Fruit fly (Drosophila melanogaster) whole organism, embryonic: ENCODE measurements around the gene CG45066.

ENCODE experiments used
- Bdp1 ChIP-seq: fragments of 200-800 bp; sonication (Bioruptor generic); optimal IDR thresholded peaks from 3 replicates; lab custom pipeline; 2016; ENCODE audit warnings: missing biosample characterization, missing genetic modification characterization
- CG10543 ChIP-seq: fragments of 200-800 bp; sonication (Bioruptor generic); optimal IDR thresholded peaks from 3 replicates; lab custom pipeline; 2017; ENCODE audit warnings: missing biosample characterization, mild to moderate bottlenecking, missing genetic modification characterization, moderate library complexity
- CG11085 ChIP-seq: fragments of 200-800 bp; sonication (Bioruptor generic); IDR thresholded peaks from 2 replicates; pipeline ENCODE4 v1.3.6; 2022; ENCODE audit warnings: missing biosample characterization, missing genetic modification characterization
- CG11560 ChIP-seq: fragments of 200-800 bp; sonication (Bioruptor generic); IDR thresholded peaks from 3 replicates; pipeline ENCODE4 v1.3.6; 2022; ENCODE audit warnings: missing biosample characterization, missing genetic modification characterization
- CG12155 ChIP-seq: fragments of 200-800 bp; sonication (Bioruptor generic); optimal IDR thresholded peaks from 3 replicates; lab custom pipeline; 2016; ENCODE audit warnings: missing biosample characterization, missing genetic modification characterization
- CG12744 ChIP-seq: fragments of 200-800 bp; sonication (Bioruptor generic); optimal IDR thresholded peaks from 2 replicates; lab custom pipeline; 2016; ENCODE audit warnings: missing biosample characterization, missing genetic modification characterization
- CG13123 ChIP-seq: fragments of 200-800 bp; sonication (Bioruptor generic); optimal IDR thresholded peaks from 2 replicates; lab custom pipeline; 2016; ENCODE audit warnings: missing biosample characterization, missing genetic modification characterization
- CG13287 ChIP-seq: fragments of 200-800 bp; sonication (Bioruptor generic); IDR thresholded peaks from 2 replicates; pipeline ENCODE4 v1.3.6; 2022; ENCODE audit warnings: missing biosample characterization, missing genetic modification characterization; ENCODE audit not compliant: partially characterized antibody
- CG14014 ChIP-seq: fragments of 200-800 bp; sonication (Bioruptor generic); IDR thresholded peaks from 2 replicates; pipeline ENCODE4 v1.3.6; 2022; ENCODE audit warnings: missing biosample characterization, missing genetic modification characterization
- CG14710 ChIP-seq: fragments of 200-800 bp; sonication (Bioruptor generic); optimal IDR thresholded peaks from 3 replicates; lab custom pipeline; 2019; ENCODE audit warnings: missing biosample characterization, mild to moderate bottlenecking, missing genetic modification characterization, moderate library complexity
- CG15696 ChIP-seq: fragments of 200-800 bp; sonication (Bioruptor generic); optimal IDR thresholded peaks from 2 replicates; lab custom pipeline; 2019; ENCODE audit warnings: missing biosample characterization, mild to moderate bottlenecking, missing genetic modification characterization, moderate library complexity
- CG1602 ChIP-seq: fragments of 200-800 bp; sonication (Bioruptor generic); optimal IDR thresholded peaks from 3 replicates; lab custom pipeline; 2016; ENCODE audit warnings: missing biosample characterization, missing genetic modification characterization
- CG18619 ChIP-seq: fragments of 200-800 bp; sonication (Bioruptor generic); optimal IDR thresholded peaks from 3 replicates; lab custom pipeline; 2017; ENCODE audit warnings: missing biosample characterization, mild to moderate bottlenecking, missing genetic modification characterization
- CG2129 ChIP-seq: fragments of 200-800 bp; sonication (Bioruptor generic); IDR thresholded peaks from 2 replicates; pipeline ENCODE4 v1.3.6; 2022; ENCODE audit warnings: missing biosample characterization, missing genetic modification characterization; ENCODE audit not compliant: partially characterized antibody
- CG30431 ChIP-seq: fragments of 200-800 bp; sonication (Bioruptor generic); optimal IDR thresholded peaks from 2 replicates; lab custom pipeline; 2017; ENCODE audit warnings: missing biosample characterization, missing genetic modification characterization
- CG31388 ChIP-seq: fragments of 200-800 bp; sonication (Bioruptor generic); optimal IDR thresholded peaks from 2 replicates; lab custom pipeline; 2016; ENCODE audit warnings: missing biosample characterization, missing genetic modification characterization
- CG3163 ChIP-seq: fragments of 200-800 bp; sonication (Bioruptor generic); optimal IDR thresholded peaks from 3 replicates; lab custom pipeline; 2016; ENCODE audit warnings: missing biosample characterization, missing genetic modification characterization
- CG32767 ChIP-seq: fragments of 200-800 bp; sonication (Bioruptor generic); IDR thresholded peaks from 2 replicates; pipeline ENCODE4 v1.3.6; 2022; ENCODE audit warnings: missing biosample characterization, missing genetic modification characterization
- CG33557 ChIP-seq: fragments of 200-800 bp; sonication (Bioruptor generic); optimal IDR thresholded peaks from 2 replicates; lab custom pipeline; 2019; ENCODE audit warnings: missing biosample characterization, mild to moderate bottlenecking, missing genetic modification characterization, moderate library complexity
- CG3407 ChIP-seq: fragments of 200-800 bp; sonication (Bioruptor generic); optimal IDR thresholded peaks from 2 replicates; lab custom pipeline; 2018; ENCODE audit warnings: missing biosample characterization, mild to moderate bottlenecking, missing genetic modification characterization
- CG4328 ChIP-seq: fragments of 200-800 bp; sonication (Bioruptor generic); optimal IDR thresholded peaks from 3 replicates; lab custom pipeline; 2017; ENCODE audit warnings: missing biosample characterization, missing genetic modification reagents, missing genetic modification characterization
- CG4360 ChIP-seq: fragments of 200-800 bp; sonication (Bioruptor generic); IDR thresholded peaks from 2 replicates; pipeline ENCODE4 v1.3.6; 2022; ENCODE audit warnings: missing biosample characterization, missing genetic modification characterization
- CG7987 ChIP-seq: fragments of 200-800 bp; sonication (Bioruptor generic); optimal IDR thresholded peaks from 2 replicates; lab custom pipeline; 2018; ENCODE audit warnings: missing biosample characterization, mild to moderate bottlenecking, missing genetic modification characterization, moderate library complexity
- CG8290 ChIP-seq, 3 experiments: fragments of 200-800 bp; sonication (Bioruptor generic); optimal IDR thresholded peaks; 2 replicates each; lab custom pipeline; 2016 to 2019; ENCODE audit warnings: missing biosample characterization in 3 of 3, missing genetic modification characterization in 3 of 3, mild to moderate bottlenecking in 2 of 3, moderate library complexity in 1 of 3
- CG9876 ChIP-seq: fragments of 200-800 bp; sonication (Bioruptor generic); optimal IDR thresholded peaks from 2 replicates; lab custom pipeline; 2016; ENCODE audit warnings: missing biosample characterization, missing genetic modification characterization
- CTCF ChIP-seq: fragments of 200-800 bp; sonication (Bioruptor generic); optimal IDR thresholded peaks from 2 replicates; lab custom pipeline; 2017; ENCODE audit warnings: missing biosample characterization, mild to moderate bottlenecking, missing genetic modification characterization, moderate library complexity
- Dip2 ChIP-seq: fragments of 200-800 bp; sonication (Bioruptor generic); IDR thresholded peaks from 2 replicates; pipeline ENCODE4 v1.3.6; 2022; ENCODE audit warnings: missing biosample characterization, missing genetic modification characterization
- Dll ChIP-seq: fragments of 200-800 bp; sonication (Bioruptor generic); IDR thresholded peaks from 4 replicates; pipeline ENCODE4 v1.3.6; 2022; ENCODE audit warnings: missing biosample characterization, missing genetic modification characterization; ENCODE audit not compliant: partially characterized antibody
- Hmx ChIP-seq: fragments of 200-800 bp; sonication (Bioruptor generic); optimal IDR thresholded peaks from 2 replicates; lab custom pipeline; 2016; ENCODE audit warnings: missing biosample characterization, missing genetic modification characterization
- Hr3 ChIP-seq: fragments of 200-800 bp; sonication (Bioruptor generic); optimal IDR thresholded peaks from 3 replicates; lab custom pipeline; 2016; ENCODE audit warnings: missing biosample characterization, missing genetic modification characterization
- Kr ChIP-seq: fragments of 200-800 bp; sonication (Bioruptor generic); optimal IDR thresholded peaks from 2 replicates; lab custom pipeline; 2017; ENCODE audit warnings: missing biosample characterization, mild to moderate bottlenecking, missing genetic modification characterization
- MESR4 ChIP-seq: fragments of 200-800 bp; sonication (Bioruptor generic); optimal IDR thresholded peaks from 2 replicates; lab custom pipeline; 2018; ENCODE audit warnings: missing biosample characterization, mild to moderate bottlenecking, missing genetic modification characterization, moderate library complexity
- Optix ChIP-seq: fragments of 200-800 bp; sonication (Bioruptor generic); IDR thresholded peaks from 3 replicates; pipeline ENCODE4 v1.3.6; 2022; ENCODE audit warnings: missing biosample characterization, missing genetic modification characterization
- Sox100B ChIP-seq: fragments of 200-800 bp; sonication (Bioruptor generic); optimal IDR thresholded peaks from 3 replicates; lab custom pipeline; 2018; ENCODE audit warnings: missing biosample characterization, mild to moderate bottlenecking, missing genetic modification characterization
- Xbp1 ChIP-seq: fragments of 200-800 bp; sonication (Bioruptor generic); optimal IDR thresholded peaks from 3 replicates; lab custom pipeline; 2016; ENCODE audit warnings: missing biosample characterization, mild to moderate bottlenecking, missing genetic modification characterization
- bsh ChIP-seq, 2 experiments: fragments of 200-800 bp; sonication (Bioruptor generic); optimal IDR thresholded peaks; 2 replicates each; lab custom pipeline; 2017 to 2018; ENCODE audit warnings: mild to moderate bottlenecking in 2 of 2, missing biosample characterization in 2 of 2, missing genetic modification characterization in 2 of 2, moderate library complexity in 1 of 2
- ci ChIP-seq: fragments of 200-800 bp; sonication (Bioruptor generic); IDR thresholded peaks from 3 replicates; pipeline ENCODE4 v1.3.6; 2022; ENCODE audit warnings: missing biosample characterization, missing genetic modification characterization
- gcm2 ChIP-seq: fragments of 200-800 bp; sonication (Bioruptor generic); optimal IDR thresholded peaks from 2 replicates; lab custom pipeline; 2016; ENCODE audit warnings: missing biosample characterization, missing genetic modification characterization
- gfzf ChIP-seq: fragments of 200-800 bp; sonication (Bioruptor generic); optimal IDR thresholded peaks from 2 replicates; lab custom pipeline; 2016; ENCODE audit warnings: missing biosample characterization, mild to moderate bottlenecking, missing genetic modification characterization, moderate library complexity
- ind ChIP-seq: fragments of 200-800 bp; sonication (Bioruptor generic); optimal IDR thresholded peaks from 3 replicates; lab custom pipeline; 2016; ENCODE audit warnings: missing biosample characterization, missing genetic modification characterization
- insv ChIP-seq, 2 experiments: fragments of 200-800 bp; sonication (Bioruptor generic); optimal IDR thresholded peaks; 3 replicates each; lab custom pipeline; 2016 to 2018; ENCODE audit warnings: missing biosample characterization in 2 of 2, missing genetic modification characterization in 2 of 2
- kah ChIP-seq: fragments of 200-800 bp; sonication (Bioruptor generic); optimal IDR thresholded peaks from 2 replicates; lab custom pipeline; 2018; ENCODE audit warnings: missing biosample characterization, mild to moderate bottlenecking, missing genetic modification characterization
- lilli ChIP-seq: fragments of 200-800 bp; sonication (Bioruptor generic); optimal IDR thresholded peaks from 3 replicates; lab custom pipeline; 2016; ENCODE audit warnings: missing biosample characterization, missing genetic modification characterization
- nau ChIP-seq: fragments of 200-800 bp; sonication (Bioruptor generic); optimal IDR thresholded peaks from 3 replicates; lab custom pipeline; 2017; ENCODE audit warnings: missing biosample characterization, mild to moderate bottlenecking, missing genetic modification characterization, missing genetic modification reagents
- pzg ChIP-seq: fragments of 200-800 bp; sonication (Bioruptor generic); optimal IDR thresholded peaks from 3 replicates; lab custom pipeline; 2018; ENCODE audit warnings: missing biosample characterization, mild to moderate bottlenecking, missing genetic modification characterization, moderate library complexity
- repo ChIP-seq: fragments of 200-800 bp; sonication (Bioruptor generic); optimal IDR thresholded peaks from 2 replicates; lab custom pipeline; 2016; ENCODE audit warnings: missing biosample characterization, missing genetic modification characterization
- sd ChIP-seq: fragments of 200-800 bp; sonication (Bioruptor generic); optimal IDR thresholded peaks from 3 replicates; lab custom pipeline; 2018; ENCODE audit warnings: missing biosample characterization, mild to moderate bottlenecking, missing genetic modification characterization, moderate library complexity
- so ChIP-seq: fragments of 200-800 bp; sonication (Bioruptor generic); IDR thresholded peaks from 3 replicates; pipeline ENCODE4 v1.3.6; 2022; ENCODE audit warnings: missing biosample characterization, missing genetic modification characterization
- sqz ChIP-seq: fragments of 200-800 bp; sonication (Bioruptor generic); optimal IDR thresholded peaks from 3 replicates; lab custom pipeline; 2018; ENCODE audit warnings: missing biosample characterization, mild to moderate bottlenecking, missing genetic modification characterization
- zfh1 ChIP-seq: fragments of 200-800 bp; sonication (Bioruptor generic); IDR thresholded peaks from 3 replicates; pipeline ENCODE4 v1.3.6; 2022; ENCODE audit warnings: missing biosample characterization, missing genetic modification characterization

The CG45066 gene

dm6 chr3L:3077568-3078107, 33.4 kb downstream of the CG45066 start (continued):
- peak; percentile 69 for TF ChIP-seq ci (GFP tag; lab: Robert Waterston, UW)
- TF ChIP-seq gfzf = no peak
- no peak for TF ChIP-seq CG31388 (GFP tag; lab: Kevin White, UChicago)
- peak; percentile 49; the same call in 1 of the 2 replicates for TF ChIP-seq CG13287 (GFP tag; lab: Robert Waterston, UW)
- TF ChIP-seq sqz (GFP tag; lab: Kevin White, UChicago) = peak; percentile 62
- no peak for TF ChIP-seq CG2129 (GFP tag; lab: Robert Waterston, UW)
- no peak for TF ChIP-seq CG11085 (GFP tag; lab: Robert Waterston, UW)
- no peak for TF ChIP-seq Bdp1 (GFP tag; lab: Kevin White, UChicago)
- TF ChIP-seq CG14014 (GFP tag; lab: Robert Waterston, UW) = peak; percentile 57; the same call in 1 of the 2 replicates
- TF ChIP-seq CG4328 (GFP tag; lab: Kevin White, UChicago) = peak; percentile 10
- peak; percentile 10 for TF ChIP-seq kah (GFP tag; lab: Kevin White, UChicago)
- TF ChIP-seq CG33557 = no peak
- TF ChIP-seq bsh (GFP tag; optimal IDR thresholded peaks at IDR 0.05; lab: Kevin White, UChicago) = peak in 1 of 2 experiments; percentile 87
- peak; percentile 31 for TF ChIP-seq repo (GFP tag; lab: Kevin White, UChicago)
- TF ChIP-seq CG13123 = peak; percentile 12
- TF ChIP-seq Optix (GFP tag; lab: Robert Waterston, UW) = no peak
- peak; percentile 88 for TF ChIP-seq CG10543
- TF ChIP-seq Dll = 0 out of 4 replicates have a peak, but pooled peaks have one; percentile 24
- no peak for TF ChIP-seq CG14710 (tag; lab: Kevin White, UChicago)
- TF ChIP-seq Sox100B (GFP tag; lab: Kevin White, UChicago) = no peak
- TF ChIP-seq CG32767 (GFP tag; lab: Robert Waterston, UW) = no peak
- TF ChIP-seq ind (GFP tag; lab: Kevin White, UChicago) = no peak
- no peak for TF ChIP-seq CG8290 (GFP tag; optimal IDR thresholded peaks at IDR 0.05; lab: Kevin White, UChicago)
- peak in 1 of 2 experiments; percentile 84 for TF ChIP-seq CG8290 (tag; optimal IDR thresholded peaks at IDR 0.05; lab: Kevin White, UChicago)
- no peak for TF ChIP-seq Hmx (GFP tag; lab: Kevin White, UChicago)
- TF ChIP-seq pzg (GFP tag; lab: Kevin White, UChicago) = no peak
- TF ChIP-seq CG9876 (GFP tag; lab: Kevin White, UChicago) = peak; percentile 0
- TF ChIP-seq CTCF = no peak
- TF ChIP-seq CG12155 = peak; percentile 3
- no peak for TF ChIP-seq Dip2 (GFP tag; lab: Robert Waterston, UW)
- TF ChIP-seq CG15696 (tag; lab: Kevin White, UChicago) = no peak
- peak; percentile 4 for TF ChIP-seq Xbp1 (GFP tag; lab: Kevin White, UChicago)
- TF ChIP-seq CG7987 (GFP tag; lab: Kevin White, UChicago) = peak; percentile 69
- peak; percentile 46 for TF ChIP-seq CG3163 (GFP tag; lab: Kevin White, UChicago)
- TF ChIP-seq MESR4 (GFP tag; lab: Kevin White, UChicago) = no peak
- TF ChIP-seq nau (GFP tag; lab: Kevin White, UChicago) = peak; percentile 39
- no peak for TF ChIP-seq insv (GFP tag; optimal IDR thresholded peaks at IDR 0.05; lab: Kevin White, UChicago)
- TF ChIP-seq Kr (GFP tag; lab: Kevin White, UChicago) = no peak
- no peak for TF ChIP-seq CG4360 (GFP tag; lab: Robert Waterston, UW)
- TF ChIP-seq CG11560 (tag; lab: Robert Waterston, UW) = no peak
- no peak for TF ChIP-seq CG30431 (GFP tag; lab: Kevin White, UChicago)
- TF ChIP-seq zfh1 (GFP tag; lab: Robert Waterston, UW) = 0 out of 3 replicates have a peak, but pooled peaks have one; percentile 10
- peak; percentile 4 for TF ChIP-seq CG12744 (GFP tag; lab: Kevin White, UChicago)
- TF ChIP-seq CG18619 (GFP tag; lab: Kevin White, UChicago) = peak; percentile 45
- TF ChIP-seq Hr3 (GFP tag; lab: Kevin White, UChicago) = no peak
- peak; percentile 85 for TF ChIP-seq sd
- no peak for TF ChIP-seq gcm2 (GFP tag; lab: Kevin White, UChicago)
- no peak for TF ChIP-seq CG3407 (GFP tag; lab: Kevin White, UChicago)
- TF ChIP-seq CG1602 = no peak
- TF ChIP-seq so = peak; percentile 64; the same call in 2 of the 3 replicates
- TF ChIP-seq lilli = peak; percentile 71
